Worm (Caenorhabditis elegans) whole organism, dauer: ENCODE measurements around the gene C16D9.5.

Experiments used
- unc-62 ChIP-seq: sonication (generic microtip); optimal IDR thresholded peaks from 2 replicates; lab custom pipeline; 2017; ENCODE audit warnings: missing biosample characterization, missing genetic modification reagents, missing genetic modification characterization

Gene C16D9.5

ce11 chrV:8221083-8221538, 24.2 kb downstream of the C16D9.5 start, which contains the start of the genes cogc-6 and air-1:
Gene cogc-6 (minus strand): TSS chrV:8221316.
Gene air-1 (plus strand): TSS chrV:8221488.
- no peak for TF ChIP-seq unc-62

- no peak for TF ChIP-seq unc-62
Measured at ce11 chrV:8219550-8219949, 25.8 kb downstream of the C16D9.5 start.

- TF ChIP-seq unc-62: no peak
Measured at ce11 chrV:8217661-8218265, 27.6 kb downstream of the C16D9.5 start, which contains the start of gene K07C11.8. Gene K07C11.8 (minus strand): TSS chrV:8217884.

ce11 chrV:8217118-8217517, 28.2 kb downstream of the C16D9.5 start:
- TF ChIP-seq unc-62: no peak

- TF ChIP-seq unc-62: no peak
Measured at ce11 chrV:8215158-8215557, 30.2 kb downstream of the C16D9.5 start.

ce11 chrV:8213868-8214267, 31.5 kb downstream of the C16D9.5 start, which contains the start of gene K07C11.7:
Gene K07C11.7 (minus strand): TSS chrV:8213968.
- TF ChIP-seq unc-62: no peak

- no peak for TF ChIP-seq unc-62
Measured at ce11 chrV:8212816-8213215, 32.5 kb downstream of the C16D9.5 start.

- TF ChIP-seq unc-62: no peak
Measured at ce11 chrV:8211993-8212392, 33.4 kb downstream of the C16D9.5 start.

ce11 chrV:8210527-8210926, 34.8 kb downstream of the C16D9.5 start:
- no peak for TF ChIP-seq unc-62

- no peak for TF ChIP-seq unc-62
Measured at ce11 chrV:8206931-8207330, 38.4 kb downstream of the C16D9.5 start, which contains the start of gene timp-1. Gene timp-1 (plus strand): TSS chrV:8207235.

- TF ChIP-seq unc-62: no peak
Measured at ce11 chrV:8203085-8203643, 42.2 kb downstream of the C16D9.5 start, which contains the start of gene cest-17. Gene cest-17 (plus strand): TSS chrV:8203332.

ce11 chrV:8201229-8201858, 44.0 kb downstream of the C16D9.5 start, which contains the start of gene cri-2:
Gene cri-2 (plus strand): TSS chrV:8201808.
- no peak for TF ChIP-seq unc-62

ce11 chrV:8198994-8199393, 46.4 kb downstream of the C16D9.5 start, which contains the start of gene F20D6.11:
Gene F20D6.11 (minus strand): TSS chrV:8199094.
- no peak for TF ChIP-seq unc-62

- TF ChIP-seq unc-62: no peak
Measured at ce11 chrV:8196993-8197392, 48.4 kb downstream of the C16D9.5 start.

- TF ChIP-seq unc-62: no peak
Measured at ce11 chrV:8195889-8196418, 49.4 kb downstream of the C16D9.5 start, which contains the start of gene F20D6.10. Gene F20D6.10 (minus strand): TSS chrV:8195939.
